Fruit fly (Drosophila melanogaster) S2 (cell line): ENCODE measurements around the gene CG13359.

ENCODE experiments used
- CG8478 ChIP-seq: fragments of >200 bp; optimal IDR thresholded peaks from 2 replicates; lab custom pipeline; 2018
- CTCF ChIP-seq, 2 experiments: fragments of >200 bp; optimal IDR thresholded peaks; 2 replicates each; lab custom pipeline; 2018

The CG13359 gene

DNA sequence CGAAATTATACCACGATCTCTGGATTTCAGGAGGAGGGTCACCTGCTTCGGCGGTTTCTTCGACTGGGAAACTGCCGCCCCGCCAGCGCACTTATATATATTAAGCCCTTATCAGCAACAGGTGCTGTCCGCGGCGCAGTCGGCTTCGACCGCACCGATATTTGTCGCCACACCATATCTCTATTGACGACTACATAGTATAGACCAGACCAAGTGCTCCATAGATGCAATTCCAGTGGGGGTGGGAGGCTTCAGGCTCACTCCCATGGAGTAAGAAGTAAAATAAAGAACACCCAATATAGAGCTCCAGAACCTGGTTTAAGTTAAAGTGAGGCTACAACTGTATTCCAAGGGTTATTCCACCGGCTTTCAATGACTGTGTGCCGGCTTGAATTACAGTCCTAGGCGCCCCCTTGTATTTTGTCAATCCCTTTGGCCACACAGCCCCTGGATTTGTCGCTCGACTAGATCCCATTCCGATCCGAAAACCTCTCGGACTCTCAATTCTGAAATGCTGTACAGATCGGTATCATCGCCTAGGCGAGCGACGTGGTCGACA is 13.2 kb downstream of the CG13359 start, which contains the start of gene CG13360:
Gene CG13360, minus strand, starts transcription at position 51 of the 559 bp plus-strand sequence.
- no peak for TF ChIP-seq CTCF (optimal IDR thresholded peaks at IDR 0.05; lab: Kevin White, UChicago)
- TF ChIP-seq CG8478 (lab: Kevin White, UChicago) = no peak

DNA sequence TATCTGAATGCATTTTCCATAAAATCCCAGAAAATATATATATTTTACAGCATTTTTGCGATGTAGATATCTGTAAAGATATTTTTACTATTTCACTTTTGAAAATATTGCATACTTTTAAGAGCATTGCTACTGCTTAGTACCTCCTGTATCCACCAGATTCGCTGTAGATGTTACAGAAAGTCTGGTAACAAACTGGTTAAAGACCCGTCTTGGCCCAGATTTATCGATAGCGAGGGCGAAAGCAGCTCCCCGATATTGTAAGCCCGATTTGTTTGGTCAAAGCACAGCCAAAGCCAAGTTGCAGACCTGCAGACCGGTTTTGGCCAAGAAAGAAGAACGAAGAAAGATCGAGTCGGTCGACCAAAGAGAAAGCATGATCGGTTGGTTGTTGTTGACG is 18.8 kb downstream of the CG13359 start, which contains the start of gene tw:
Gene tw, plus strand, starts transcription at position 291 of the 400 bp plus-strand sequence.
- TF ChIP-seq CG8478 (lab: Kevin White, UChicago) (no peak), CTCF (optimal IDR thresholded peaks at IDR 0.05; lab: Kevin White, UChicago) (peak; percentile 82 to 87)

DNA sequence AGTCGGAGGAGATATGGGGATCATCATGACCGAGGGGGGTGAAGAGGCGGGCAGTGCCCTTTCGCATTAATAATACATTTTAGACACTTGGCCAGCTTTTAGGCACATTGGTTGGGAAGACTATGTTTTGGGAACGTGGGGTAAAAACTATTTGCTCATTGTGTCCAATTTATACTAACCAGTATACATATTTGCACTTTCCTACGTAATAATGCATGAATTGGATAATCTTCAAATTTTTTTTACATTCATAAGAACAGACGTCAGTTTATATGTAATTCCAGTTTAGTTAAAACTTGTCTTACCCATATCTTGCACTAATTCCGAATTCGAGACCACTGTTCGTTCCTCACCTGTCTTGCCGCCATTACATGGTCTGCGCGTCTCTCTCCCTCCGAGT is 23.9 kb downstream of the CG13359 start:
- TF ChIP-seq CG8478 (lab: Kevin White, UChicago) = no peak
- TF ChIP-seq CTCF (optimal IDR thresholded peaks at IDR 0.05; lab: Kevin White, UChicago) = no peak

DNA sequence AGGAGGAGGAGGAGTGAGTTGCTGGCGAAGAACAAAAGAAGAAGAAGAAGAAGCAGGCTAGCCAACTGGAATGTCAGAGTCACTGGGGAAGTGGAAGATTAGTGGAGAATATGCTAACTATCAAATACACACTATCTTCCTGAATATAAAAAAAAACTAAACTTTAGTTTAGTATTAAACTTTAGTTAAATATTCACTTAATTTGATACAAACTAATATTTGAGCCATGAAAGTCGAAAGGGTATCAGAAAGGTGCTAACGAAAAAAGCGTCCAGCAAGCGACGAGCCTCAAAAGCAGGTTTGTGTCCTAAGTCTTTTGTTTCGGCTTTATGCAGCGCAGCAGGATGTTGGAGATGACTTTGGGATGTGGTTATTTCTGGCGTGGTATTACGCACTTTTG is 28.1 kb downstream of the CG13359 start:
- no peak for TF ChIP-seq CTCF (optimal IDR thresholded peaks at IDR 0.05; lab: Kevin White, UChicago)
- TF ChIP-seq CG8478 (lab: Kevin White, UChicago) = no peak

DNA sequence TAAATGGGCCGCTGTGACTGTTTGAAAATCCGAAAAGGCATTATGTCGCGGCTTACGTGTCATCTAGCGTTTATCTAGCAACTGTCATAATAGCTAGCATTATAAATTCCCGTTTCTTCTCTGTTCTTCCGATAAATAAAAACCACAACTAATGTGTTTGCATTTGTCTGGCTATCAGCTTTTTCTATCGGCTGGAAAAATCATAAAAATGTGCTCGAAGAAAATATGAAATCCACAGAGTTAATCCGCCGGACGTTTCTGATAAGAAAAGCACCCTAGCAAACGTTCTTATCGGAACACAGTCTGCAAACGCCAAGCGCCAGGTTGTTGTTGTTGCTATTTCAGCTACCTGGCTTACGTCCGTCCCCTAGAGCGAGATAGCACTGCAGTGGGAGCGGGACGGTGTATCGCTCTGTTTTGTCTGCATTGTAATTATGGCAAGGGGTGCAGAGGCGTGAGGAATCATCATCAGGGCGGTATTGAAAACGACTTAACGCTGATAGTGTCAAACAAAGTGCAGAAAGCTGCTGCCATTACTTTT is 29.0 kb downstream of the CG13359 start:
- TF ChIP-seq CTCF (optimal IDR thresholded peaks at IDR 0.05; lab: Kevin White, UChicago) (no peak), CG8478 (lab: Kevin White, UChicago) (no peak)

DNA sequence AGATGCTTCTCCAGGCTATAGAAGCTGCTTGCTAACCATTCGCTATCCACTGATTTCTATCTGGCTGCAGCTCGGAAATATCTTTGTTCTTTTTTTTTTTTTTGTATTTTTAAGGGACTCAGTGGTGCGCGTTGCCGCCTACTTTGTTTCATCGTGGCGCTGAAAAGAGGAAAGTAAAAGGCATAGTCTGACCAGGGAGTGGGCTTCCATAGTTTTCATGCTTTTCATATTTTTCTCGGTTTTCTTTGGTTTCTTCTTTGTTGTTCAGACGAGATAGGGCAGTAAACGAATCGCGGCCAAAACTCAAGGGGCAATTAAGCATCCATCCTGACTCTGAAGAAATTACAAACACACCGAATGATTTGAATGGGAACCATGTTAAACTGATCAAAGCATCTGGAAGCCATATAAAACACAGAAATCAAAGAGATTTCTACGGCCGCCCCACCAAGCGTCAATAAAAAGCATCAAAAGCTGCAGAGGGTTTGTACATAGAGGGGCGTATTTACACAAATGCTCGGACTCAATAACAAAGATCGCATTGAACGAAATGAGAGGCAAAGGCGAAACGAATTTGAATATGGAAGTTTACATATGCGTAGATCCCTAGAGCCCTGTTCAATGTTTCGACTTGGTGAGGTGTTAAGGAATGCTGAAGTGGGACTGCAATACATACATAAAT is 30.8 kb downstream of the CG13359 start:
- TF ChIP-seq CTCF (optimal IDR thresholded peaks at IDR 0.05; lab: Kevin White, UChicago) (no peak), CG8478 (lab: Kevin White, UChicago) (no peak)

DNA sequence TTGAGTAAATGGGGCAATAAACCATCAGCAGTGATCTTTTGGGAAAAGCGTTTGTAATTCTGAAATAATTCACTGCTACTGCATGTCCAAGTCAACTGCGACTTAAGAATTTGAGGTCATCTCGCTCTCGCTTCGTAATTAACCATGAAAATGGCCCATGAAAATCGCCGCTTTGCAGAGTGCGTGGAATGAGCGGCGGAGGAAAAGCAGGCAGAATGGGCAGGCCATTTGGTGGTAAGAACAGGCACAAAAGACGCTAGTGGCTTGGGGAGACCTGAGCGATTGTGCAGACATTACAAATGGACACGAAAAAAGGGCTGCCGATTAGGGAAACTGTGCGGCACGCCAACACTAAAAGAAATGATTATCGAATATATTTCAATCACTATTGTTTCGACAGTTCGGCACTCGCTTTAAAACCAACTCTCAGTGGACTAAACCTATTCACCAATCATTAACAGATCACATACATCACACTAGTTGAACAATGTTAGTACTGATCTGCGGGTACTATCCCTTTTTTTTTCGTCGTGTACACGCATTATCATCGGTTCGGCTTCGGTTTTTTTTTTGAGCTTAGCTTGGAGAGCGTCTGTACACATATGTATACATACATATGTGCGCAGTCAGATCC is 31.7 kb downstream of the CG13359 start:
- TF ChIP-seq CG8478 (lab: Kevin White, UChicago) (no peak), CTCF (optimal IDR thresholded peaks at IDR 0.05; lab: Kevin White, UChicago) (no peak)

DNA sequence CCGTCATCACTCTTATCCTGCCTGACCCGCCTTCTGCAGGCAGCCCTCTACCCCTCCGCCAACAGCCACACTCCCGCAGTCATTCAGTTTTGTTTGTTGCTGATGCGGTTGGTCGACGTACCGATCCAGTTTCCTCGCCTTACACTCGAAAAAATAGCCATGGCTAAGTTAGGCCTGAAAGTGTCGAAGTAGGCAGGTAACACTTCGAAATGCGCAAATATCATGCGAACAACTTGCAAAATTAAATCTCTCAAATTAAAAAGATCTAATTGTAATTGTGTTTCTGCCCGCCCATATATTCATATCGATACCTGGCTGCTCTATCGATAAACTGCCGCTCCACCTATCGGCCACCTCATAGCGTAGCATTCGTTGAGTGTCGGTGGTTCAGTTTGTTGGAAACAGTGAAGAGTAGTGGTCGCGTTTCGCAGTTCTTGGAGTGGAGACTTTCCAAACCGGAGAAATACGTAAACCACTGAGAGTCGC is 33.6 kb downstream of the CG13359 start, which contains the start of gene fz3:
Gene fz3, plus strand, starts transcription at position 307 of the 486 bp plus-strand sequence.
- peak; percentile 75 for TF ChIP-seq CTCF (optimal IDR thresholded peaks at IDR 0.05; lab: Kevin White, UChicago)
- TF ChIP-seq CG8478 (lab: Kevin White, UChicago) = no peak

DNA sequence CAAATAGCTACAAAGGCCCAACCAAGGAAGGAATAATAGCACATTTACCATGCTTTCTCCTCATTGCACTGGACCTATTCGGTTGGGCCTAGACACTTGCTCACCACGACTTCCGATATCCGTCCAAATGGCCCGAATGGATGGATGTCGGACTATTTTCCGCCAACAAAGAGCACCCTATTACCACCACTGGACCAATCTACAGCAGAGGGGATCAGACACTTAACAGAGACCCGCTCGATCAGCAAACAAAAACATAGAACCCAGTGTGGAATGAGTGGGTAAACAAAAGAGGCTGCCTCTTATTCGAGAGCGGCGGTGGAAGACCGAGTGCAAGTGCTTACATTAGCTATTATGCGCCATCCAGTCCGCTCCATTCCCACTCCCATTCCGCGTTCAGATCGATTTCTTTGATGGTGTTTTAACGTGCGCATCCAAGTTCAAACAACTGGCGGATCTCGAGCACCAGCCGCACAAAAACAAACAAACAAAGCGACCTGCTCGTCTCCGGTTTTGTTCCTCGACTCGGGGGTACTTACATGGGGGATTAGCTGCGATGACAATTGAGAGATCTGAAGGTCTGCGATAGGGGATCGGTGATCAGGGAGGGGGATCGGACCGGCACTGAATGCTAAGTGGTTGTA is 34.7 kb downstream of the CG13359 start:
- TF ChIP-seq CTCF (optimal IDR thresholded peaks at IDR 0.05; lab: Kevin White, UChicago) (no peak), CG8478 (lab: Kevin White, UChicago) (no peak)

DNA sequence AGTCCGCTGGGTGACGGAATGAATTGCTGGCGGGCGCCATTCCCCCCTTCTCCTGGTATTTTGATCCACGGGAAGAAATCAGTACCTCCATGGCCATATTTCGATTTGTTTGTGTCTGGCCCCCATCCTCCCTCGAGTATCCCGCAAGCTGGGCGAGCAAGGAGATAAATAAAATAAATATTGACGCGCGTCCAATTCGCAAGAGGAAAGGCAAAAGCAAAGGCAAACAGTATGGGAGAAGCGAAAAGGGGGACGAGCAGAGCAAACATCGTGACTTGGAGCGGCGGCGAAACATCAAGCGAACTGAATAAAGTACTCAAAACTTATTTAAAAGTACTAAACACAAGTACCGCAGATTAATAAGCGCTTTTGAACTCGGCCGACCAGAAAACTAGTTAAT is 35.3 kb downstream of the CG13359 start:
- TF ChIP-seq CG8478 (lab: Kevin White, UChicago) = no peak
- TF ChIP-seq CTCF (optimal IDR thresholded peaks at IDR 0.05; lab: Kevin White, UChicago) = no peak

DNA sequence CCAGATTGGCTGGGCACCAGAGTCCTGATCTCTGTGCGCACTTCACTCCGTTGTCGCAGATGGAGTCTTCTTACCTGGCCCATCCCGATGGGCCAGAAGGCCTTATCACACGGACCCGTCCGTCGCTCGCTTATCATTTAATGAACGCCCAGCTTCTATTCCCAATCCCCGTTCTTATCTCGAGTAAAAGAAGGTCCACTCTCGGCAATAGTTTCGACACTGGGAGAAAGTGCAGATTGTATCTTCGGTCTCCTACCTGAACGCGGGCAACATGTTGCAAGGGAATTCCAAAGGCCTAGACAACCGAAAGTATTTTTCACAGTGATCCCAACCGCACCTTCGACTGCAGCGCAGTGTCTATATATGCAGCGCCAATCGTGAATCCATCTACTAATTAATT is 37.2 kb downstream of the CG13359 start:
- TF ChIP-seq CG8478 (lab: Kevin White, UChicago) (no peak), CTCF (optimal IDR thresholded peaks at IDR 0.05; lab: Kevin White, UChicago) (no peak)

DNA sequence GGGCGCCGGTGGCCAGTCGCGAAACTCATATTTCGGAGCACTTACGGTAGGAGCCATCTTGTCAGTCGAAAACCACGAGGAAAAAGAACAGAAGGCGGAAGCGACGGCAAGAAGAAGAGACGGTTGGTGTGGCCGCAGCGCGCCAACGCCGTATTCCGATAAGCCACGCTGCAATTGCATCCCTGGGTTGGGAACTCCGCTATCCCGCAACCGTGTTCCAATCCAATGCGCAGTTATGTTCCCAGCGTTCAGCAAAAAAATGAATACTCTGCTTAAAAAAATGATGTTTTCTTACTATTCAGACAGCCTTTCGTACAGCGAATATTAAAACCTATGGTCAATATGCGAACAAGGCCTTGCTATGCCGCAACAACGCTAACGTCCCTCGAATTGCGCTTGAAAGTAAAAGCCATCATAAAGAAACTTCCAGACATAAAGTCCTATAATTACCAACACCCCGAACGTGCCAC is 38.2 kb downstream of the CG13359 start, which contains the start of gene RpL22:
Gene RpL22, minus strand, starts transcription at position 92 of the 470 bp plus-strand sequence.
- TF ChIP-seq CG8478 (lab: Kevin White, UChicago) (no peak), CTCF (optimal IDR thresholded peaks at IDR 0.05; lab: Kevin White, UChicago) (peak; percentile 66 to 69)

DNA sequence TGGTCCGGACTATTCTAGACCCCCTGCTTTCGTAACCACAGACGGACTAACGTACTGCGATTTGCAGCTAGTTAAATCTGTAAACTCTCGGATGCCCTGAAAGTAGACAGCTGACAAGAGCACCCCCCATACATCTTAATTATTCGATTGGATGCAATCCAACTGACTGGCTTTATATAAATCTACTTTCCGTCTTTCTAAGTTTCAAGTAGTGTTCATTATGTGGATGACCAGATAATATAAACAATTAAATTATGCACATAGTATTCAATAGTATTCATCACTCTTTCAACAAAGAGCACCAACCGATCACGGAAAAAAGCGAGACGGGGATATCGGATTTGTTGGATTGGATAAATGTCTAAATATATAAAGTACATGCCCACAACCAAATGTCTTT is 41.2 kb downstream of the CG13359 start:
- TF ChIP-seq CG8478 (lab: Kevin White, UChicago) = no peak
- no peak for TF ChIP-seq CTCF (optimal IDR thresholded peaks at IDR 0.05; lab: Kevin White, UChicago)
